Fruit fly (Drosophila melanogaster): ENCODE results near the gene CG11426.

CG11426 gene

dm6 chr3L:22465486-22466402 lies 4.6 kb upstream of the CG11426 start, which contains the start of gene CG11438:
TSS of gene CG11438 (plus strand) at chr3L:22465619.
- TF ChIP-seq EcR (GFP tag; optimal IDR thresholded peaks at IDR 0.05) (no peak), usp (GFP tag; optimal IDR thresholded peaks at IDR 0.05) (no peak), Dll (optimal IDR thresholded peaks at IDR 0.05) (peak; percentile 11)

DNA sequence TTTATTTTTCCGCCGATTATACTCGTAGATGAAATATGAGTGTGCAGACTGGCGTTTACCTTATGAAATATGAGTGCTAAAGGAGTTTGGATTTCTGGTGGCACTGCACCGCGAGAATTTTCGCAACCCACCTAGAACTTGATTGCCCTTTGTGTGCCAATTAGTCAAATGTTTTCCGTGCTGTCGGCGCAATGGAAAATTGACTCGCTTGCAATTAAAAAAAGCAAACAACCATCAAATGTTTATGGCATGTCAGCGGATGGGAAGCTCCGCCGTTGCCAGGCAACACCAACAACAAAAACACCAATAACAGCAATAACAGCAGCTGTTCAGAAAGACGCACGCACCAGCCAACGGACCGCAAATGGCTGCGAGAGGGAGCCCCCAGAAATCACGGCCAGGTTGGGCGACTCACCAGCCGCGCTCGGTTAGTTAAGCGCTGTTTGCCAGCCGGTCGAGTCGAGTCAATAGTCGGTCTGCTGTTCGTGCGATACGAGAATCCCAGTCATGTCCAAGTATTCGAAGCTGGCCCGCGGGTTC lies 3.9 kb upstream of the CG11426 start:
- TF ChIP-seq Dll (optimal IDR thresholded peaks at IDR 0.05): no peak
- no peak for TF ChIP-seq CG8478 (optimal IDR thresholded peaks at IDR 0.05)
- TF ChIP-seq psq (optimal IDR thresholded peaks at IDR 0.05): no peak
- no peak for TF ChIP-seq usp (GFP tag; optimal IDR thresholded peaks at IDR 0.05)
- TF ChIP-seq pan (optimal IDR thresholded peaks at IDR 0.05): no peak
- TF ChIP-seq EcR (GFP tag; optimal IDR thresholded peaks at IDR 0.05): no peak

- TF ChIP-seq Dll (optimal IDR thresholded peaks at IDR 0.05) (no peak), CG8478 (optimal IDR thresholded peaks at IDR 0.05) (no peak), pan (optimal IDR thresholded peaks at IDR 0.05) (no peak), psq (optimal IDR thresholded peaks at IDR 0.05) (no peak), usp (GFP tag; optimal IDR thresholded peaks at IDR 0.05) (no peak), EcR (GFP tag; optimal IDR thresholded peaks at IDR 0.05) (no peak)
Observed at dm6 chr3L:22468562-22468961, 1.8 kb upstream of the CG11426 start, which contains the start of gene CG11437. TSS of gene CG11437 (plus strand) at chr3L:22468862.

DNA sequence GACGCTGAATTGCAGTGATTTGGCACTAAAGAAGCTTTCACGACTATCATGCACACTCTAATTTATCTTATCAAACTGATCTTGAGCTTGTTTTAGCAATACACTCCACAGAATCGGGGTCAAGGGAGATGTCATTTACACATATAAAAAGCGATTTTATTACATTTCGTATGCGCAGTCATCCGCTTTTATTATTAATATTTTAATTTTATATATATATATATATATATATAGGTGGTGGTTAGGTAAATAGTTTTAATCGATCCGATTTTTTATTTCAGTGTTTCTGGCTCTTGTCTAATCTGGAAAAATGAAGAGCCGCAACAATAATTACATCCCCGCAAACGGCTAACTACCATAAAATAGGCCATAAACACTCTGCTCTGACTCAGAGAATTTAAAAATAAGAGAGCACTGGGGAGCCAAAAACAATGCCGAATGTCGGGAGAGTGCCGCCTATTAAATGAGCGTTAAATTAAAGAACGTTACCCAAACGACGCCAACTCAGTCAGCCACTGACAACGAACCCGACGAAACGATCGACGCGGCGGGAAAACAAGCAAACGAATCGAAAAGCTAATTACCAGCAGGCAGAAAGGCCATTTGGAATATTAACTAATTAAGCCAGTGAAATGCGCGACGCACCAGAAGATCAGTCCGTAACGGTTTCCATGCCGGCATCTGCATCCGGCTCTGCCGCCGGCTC lies 1.4 kb downstream of the CG11426 start:
- TF ChIP-seq CG8478 (optimal IDR thresholded peaks at IDR 0.05): no peak
- TF ChIP-seq psq (optimal IDR thresholded peaks at IDR 0.05): no peak
- no peak for TF ChIP-seq EcR (GFP tag; optimal IDR thresholded peaks at IDR 0.05)
- no peak for TF ChIP-seq Dll (optimal IDR thresholded peaks at IDR 0.05)
- TF ChIP-seq pan (optimal IDR thresholded peaks at IDR 0.05): no peak
- no peak for TF ChIP-seq usp (GFP tag; optimal IDR thresholded peaks at IDR 0.05)

DNA sequence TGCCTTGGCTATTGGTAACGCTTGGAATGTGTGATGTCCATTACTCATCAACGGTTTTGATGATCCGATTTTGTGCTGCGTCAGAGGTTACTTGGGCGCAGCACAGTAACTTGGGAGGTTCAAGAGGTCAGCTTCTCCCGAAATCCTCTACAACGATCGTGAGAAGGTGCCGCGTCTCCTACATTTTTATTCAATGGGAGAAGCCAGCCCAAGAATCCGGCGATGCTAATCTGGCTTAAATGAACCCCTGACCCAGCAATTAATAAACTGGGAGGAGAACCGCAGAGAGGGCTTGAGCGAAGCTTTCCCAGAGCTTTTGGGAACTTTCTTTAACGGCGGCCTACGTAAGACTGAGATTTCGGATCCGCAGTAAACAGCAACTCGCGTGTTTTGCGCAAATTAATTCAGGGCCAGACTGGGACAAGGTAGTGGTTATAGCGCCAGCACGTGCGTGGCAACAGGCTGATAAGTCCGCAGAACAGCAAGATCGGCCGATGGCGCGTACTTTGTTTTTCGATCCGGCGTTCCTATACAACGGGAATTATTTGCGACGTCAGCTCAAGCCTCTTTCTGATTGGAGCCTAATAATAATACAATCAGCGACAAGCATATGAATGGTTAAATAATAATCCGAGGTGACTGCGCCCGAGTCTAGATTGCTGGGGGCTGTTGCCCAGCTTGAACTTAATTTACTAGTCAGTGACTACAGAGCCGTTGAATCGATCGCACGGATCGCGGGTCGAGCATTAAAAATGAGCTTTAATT lies 3.9 kb downstream of the CG11426 start, which contains the start of gene CG11425:
TSS of gene CG11425 (plus strand) at position 715 of the 765 bp plus-strand sequence.
- TF ChIP-seq EcR (GFP tag; optimal IDR thresholded peaks at IDR 0.05) (peak in 1 of 2 experiments; percentile 53), pan (optimal IDR thresholded peaks at IDR 0.05) (no peak), Dll (optimal IDR thresholded peaks at IDR 0.05) (no peak), psq (optimal IDR thresholded peaks at IDR 0.05) (no peak)

DNA sequence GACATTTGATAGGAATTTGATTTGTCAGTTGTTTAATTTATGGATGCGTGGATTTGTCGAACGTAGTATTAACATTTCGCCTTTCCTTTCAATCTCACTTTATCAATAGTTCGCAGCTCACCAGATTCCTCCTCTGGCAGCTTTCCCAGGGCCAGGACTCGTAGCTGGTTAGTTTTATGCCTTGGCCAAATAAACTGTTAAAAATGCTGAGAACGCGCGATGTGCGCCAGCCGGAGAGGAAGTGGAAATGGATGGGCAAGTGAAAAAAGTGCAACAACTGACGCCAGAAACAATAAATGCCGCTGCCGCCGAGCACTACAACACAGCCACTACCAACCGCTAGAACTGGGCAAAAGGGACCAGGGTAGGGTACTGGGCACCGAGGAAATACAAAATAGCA lies 13.1 kb downstream of the CG11426 start:
- TF ChIP-seq Dll (optimal IDR thresholded peaks at IDR 0.05): no peak
- TF ChIP-seq pan (optimal IDR thresholded peaks at IDR 0.05): no peak
- no peak for TF ChIP-seq psq (optimal IDR thresholded peaks at IDR 0.05)
- TF ChIP-seq EcR (GFP tag; optimal IDR thresholded peaks at IDR 0.05): no peak
- TF ChIP-seq usp (GFP tag; optimal IDR thresholded peaks at IDR 0.05): no peak
- TF ChIP-seq CG8478 (optimal IDR thresholded peaks at IDR 0.05): no peak

DNA sequence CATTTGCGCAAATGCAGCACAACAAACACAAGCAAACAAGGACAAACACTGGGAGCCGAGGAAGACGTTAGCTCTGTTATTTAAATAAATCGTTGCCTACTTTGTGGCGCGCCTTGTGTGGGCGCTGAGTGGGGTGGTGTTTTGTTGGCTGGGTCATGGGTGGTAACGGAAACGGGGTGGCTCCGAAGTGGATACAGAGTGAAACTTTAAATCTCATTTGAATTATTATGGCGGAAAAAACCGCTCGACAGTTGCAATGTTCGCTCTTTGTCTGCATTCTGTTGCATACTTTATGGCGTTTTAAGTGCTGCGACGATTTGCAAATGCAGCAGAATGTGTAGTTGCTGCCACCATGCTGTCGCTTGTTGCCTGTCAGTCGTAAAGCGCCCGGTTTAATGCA lies 27.2 kb downstream of the CG11426 start:
- no peak for TF ChIP-seq psq (optimal IDR thresholded peaks at IDR 0.05)
- no peak for TF ChIP-seq pan (optimal IDR thresholded peaks at IDR 0.05)
- no peak for TF ChIP-seq EcR (GFP tag; optimal IDR thresholded peaks at IDR 0.05)
- no peak for TF ChIP-seq Dll (optimal IDR thresholded peaks at IDR 0.05)
- TF ChIP-seq usp (GFP tag; optimal IDR thresholded peaks at IDR 0.05): no peak
- TF ChIP-seq CG8478 (optimal IDR thresholded peaks at IDR 0.05): no peak

DNA sequence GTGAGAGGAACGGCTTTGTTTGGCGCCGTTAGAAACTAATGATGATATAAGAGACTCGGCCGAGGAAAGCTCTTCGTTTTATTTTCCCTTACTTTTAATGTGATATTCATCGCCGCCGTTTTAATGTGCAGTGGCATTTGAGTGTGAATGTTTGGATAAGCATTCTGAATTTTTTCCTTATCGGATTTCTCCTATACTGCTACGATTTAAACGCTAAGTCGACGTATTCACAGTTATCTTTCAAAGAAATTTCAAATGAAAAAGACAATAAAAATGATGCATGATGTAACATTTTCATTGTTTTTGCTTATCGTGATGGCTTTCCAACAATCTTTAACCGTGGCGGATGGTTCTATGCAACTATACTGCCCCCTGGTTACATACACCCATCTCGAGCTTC lies 30.9 kb downstream of the CG11426 start, which contains the start of gene CG43312:
TSS of gene CG43312 (plus strand) at position 301 of the 400 bp plus-strand sequence.
- TF ChIP-seq Dll (optimal IDR thresholded peaks at IDR 0.05) (no peak), EcR (GFP tag; optimal IDR thresholded peaks at IDR 0.05) (no peak), pan (optimal IDR thresholded peaks at IDR 0.05) (no peak), psq (optimal IDR thresholded peaks at IDR 0.05) (no peak), CG8478 (optimal IDR thresholded peaks at IDR 0.05) (no peak), usp (GFP tag; optimal IDR thresholded peaks at IDR 0.05) (no peak)

DNA sequence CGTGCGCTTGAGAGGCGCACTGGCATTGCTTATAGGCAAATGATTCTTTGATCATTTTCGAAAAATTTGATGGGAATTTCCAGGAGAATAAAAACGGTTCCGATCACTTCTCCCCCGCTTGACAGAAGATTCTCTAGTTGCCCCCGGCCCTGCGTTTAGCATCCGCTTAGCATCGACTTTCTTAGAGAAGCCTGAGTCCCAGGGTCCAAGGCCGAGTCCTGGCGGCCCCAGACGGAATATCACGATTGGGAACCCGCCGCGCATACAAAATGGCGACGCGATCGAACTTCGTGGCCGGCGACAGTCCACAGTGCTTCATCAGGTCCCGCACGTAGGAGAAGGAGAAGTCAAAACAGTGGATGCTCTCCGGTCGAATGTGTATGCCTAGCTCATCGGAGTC lies 33.4 kb downstream of the CG11426 start, which contains the start of gene CG43331:
TSS of gene CG43331 (minus strand) at position 101 of the 400 bp plus-strand sequence.
- TF ChIP-seq usp (GFP tag; optimal IDR thresholded peaks at IDR 0.05): no peak
- no peak for TF ChIP-seq psq (optimal IDR thresholded peaks at IDR 0.05)
- TF ChIP-seq EcR (GFP tag; optimal IDR thresholded peaks at IDR 0.05): no peak
- no peak for TF ChIP-seq Dll (optimal IDR thresholded peaks at IDR 0.05)
- TF ChIP-seq pan (optimal IDR thresholded peaks at IDR 0.05): no peak
- no peak for TF ChIP-seq CG8478 (optimal IDR thresholded peaks at IDR 0.05)

dm6 chr3L:22504323-22504722 lies 34.0 kb downstream of the CG11426 start, which contains the start of gene CG43330:
TSS of gene CG43330 (minus strand) at chr3L:22504423.
- TF ChIP-seq Dll (optimal IDR thresholded peaks at IDR 0.05): no peak
- no peak for TF ChIP-seq EcR (GFP tag; optimal IDR thresholded peaks at IDR 0.05)
- TF ChIP-seq psq (optimal IDR thresholded peaks at IDR 0.05): no peak
- TF ChIP-seq usp (GFP tag; optimal IDR thresholded peaks at IDR 0.05): no peak
- TF ChIP-seq CG8478 (optimal IDR thresholded peaks at IDR 0.05): no peak

- TF ChIP-seq EcR (GFP tag; optimal IDR thresholded peaks at IDR 0.05) (no peak), pan (optimal IDR thresholded peaks at IDR 0.05) (no peak), usp (GFP tag; optimal IDR thresholded peaks at IDR 0.05) (no peak), CG8478 (optimal IDR thresholded peaks at IDR 0.05) (no peak), psq (optimal IDR thresholded peaks at IDR 0.05) (no peak), Dll (optimal IDR thresholded peaks at IDR 0.05) (no peak)
Observed at dm6 chr3L:22505118-22505517, 34.8 kb downstream of the CG11426 start, which contains the start of gene CG43329. TSS of gene CG43329 (minus strand) at chr3L:22505218.

Data from whole organism.